Worm (Caenorhabditis elegans) whole organism, L1 larva: Measurements from ENCODE around the gene cyp-32A1.

ENCODE experiments used
- isw-1 ChIP-seq: fragments of 200-800 bp; sonication (Bioruptor generic); IDR thresholded peaks from 2 replicates; pipeline ENCODE4 v1.3.6; 2022; ENCODE audit warnings: missing genetic modification characterization, missing compliant biosample characterization
- nhr-28 ChIP-seq: fragments of 150-350 bp; optimal IDR thresholded peaks from 2 replicates; lab custom pipeline; 2014; ENCODE audit warnings: missing biosample characterization, missing genetic modification characterization
- pax-3 ChIP-seq: fragments of 200-800 bp; sonication (Bioruptor generic); optimal IDR thresholded peaks from 2 replicates; lab custom pipeline; 2018; ENCODE audit warnings: mild to moderate bottlenecking, missing genetic modification characterization, moderate library complexity, missing compliant biosample characterization
- swsn-7 ChIP-seq: sonication (generic microtip); optimal IDR thresholded peaks from 2 replicates; lab custom pipeline; 2016; ENCODE audit warnings: missing genetic modification characterization, missing compliant biosample characterization
- unc-62 ChIP-seq: fragments of 150-350 bp; optimal IDR thresholded peaks from 2 replicates; lab custom pipeline; 2014; ENCODE audit warnings: missing biosample characterization, missing genetic modification reagents, missing genetic modification characterization

ce11 chrV:7777098-7777497 lies 4.5 kb upstream of the cyp-32A1 start, which contains the start of gene C26F1.3:
- TF ChIP-seq swsn-7, result no peak
- TF ChIP-seq pax-3 (tag; lab: Kevin White, UChicago), result no peak
- no peak for TF ChIP-seq nhr-28 (tag; lab: Kevin White, UChicago)
- TF ChIP-seq unc-62, result no peak
- no peak for TF ChIP-seq isw-1 (GFP tag; lab: Robert Waterston, UW)
